Worm (Caenorhabditis elegans) whole organism, mixed stage, embryonic: ENCODE data around the gene suex-1.

ENCODE experiments used
- M03D4.4 ChIP-seq: sonication (generic microtip); optimal IDR thresholded peaks from 2 replicates; lab custom pipeline; 2017; ENCODE audit warnings: mild to moderate bottlenecking, missing genetic modification characterization, missing compliant biosample characterization
- drap-1 ChIP-seq: fragments of 200-800 bp; sonication (Bioruptor generic); optimal IDR thresholded peaks from 3 replicates; lab custom pipeline; 2018; ENCODE audit warnings: mild to moderate bottlenecking, missing genetic modification characterization, missing compliant biosample characterization
- elt-3 ChIP-seq: fragments of 150-350 bp; optimal IDR thresholded peaks from 2 replicates; lab custom pipeline; 2014; ENCODE audit warnings: missing biosample characterization, missing genetic modification characterization
- lsy-2 ChIP-seq: fragments of 150-350 bp; optimal IDR thresholded peaks from 2 replicates; lab custom pipeline; 2014; ENCODE audit warnings: missing biosample characterization, missing genetic modification characterization
- nhr-2 ChIP-seq: fragments of 150-350 bp; optimal IDR thresholded peaks from 2 replicates; lab custom pipeline; 2014; ENCODE audit warnings: missing biosample characterization, missing genetic modification characterization
- nhr-237 ChIP-seq: fragments of 150-350 bp; optimal IDR thresholded peaks from 2 replicates; lab custom pipeline; 2014; ENCODE audit warnings: missing biosample characterization, missing genetic modification characterization
- nhr-28 ChIP-seq: fragments of 150-350 bp; optimal IDR thresholded peaks from 2 replicates; lab custom pipeline; 2014; ENCODE audit warnings: missing biosample characterization, missing genetic modification characterization
- nhr-76 ChIP-seq: sonication (generic microtip); optimal IDR thresholded peaks from 2 replicates; lab custom pipeline; 2017; ENCODE audit warnings: missing biosample characterization, missing genetic modification characterization
- pha-4 ChIP-seq: fragments of 150-350 bp; optimal IDR thresholded peaks from 2 replicates; lab custom pipeline; 2018; ENCODE audit warnings: missing biosample characterization, missing genetic modification reagents, missing genetic modification characterization
- snpc-4 ChIP-seq: fragments of 150-350 bp; optimal IDR thresholded peaks from 2 replicates; lab custom pipeline; 2014; ENCODE audit warnings: missing biosample characterization, missing genetic modification characterization
- sptf-1 ChIP-seq: sonication (generic microtip); optimal IDR thresholded peaks from 2 replicates; lab custom pipeline; 2017; ENCODE audit warnings: mild to moderate bottlenecking, missing genetic modification characterization, moderate library complexity, missing compliant biosample characterization
- ztf-11 ChIP-seq: fragments of 150-350 bp; optimal IDR thresholded peaks from 2 replicates; lab custom pipeline; 2014; ENCODE audit warnings: missing biosample characterization, missing genetic modification characterization

DNA sequence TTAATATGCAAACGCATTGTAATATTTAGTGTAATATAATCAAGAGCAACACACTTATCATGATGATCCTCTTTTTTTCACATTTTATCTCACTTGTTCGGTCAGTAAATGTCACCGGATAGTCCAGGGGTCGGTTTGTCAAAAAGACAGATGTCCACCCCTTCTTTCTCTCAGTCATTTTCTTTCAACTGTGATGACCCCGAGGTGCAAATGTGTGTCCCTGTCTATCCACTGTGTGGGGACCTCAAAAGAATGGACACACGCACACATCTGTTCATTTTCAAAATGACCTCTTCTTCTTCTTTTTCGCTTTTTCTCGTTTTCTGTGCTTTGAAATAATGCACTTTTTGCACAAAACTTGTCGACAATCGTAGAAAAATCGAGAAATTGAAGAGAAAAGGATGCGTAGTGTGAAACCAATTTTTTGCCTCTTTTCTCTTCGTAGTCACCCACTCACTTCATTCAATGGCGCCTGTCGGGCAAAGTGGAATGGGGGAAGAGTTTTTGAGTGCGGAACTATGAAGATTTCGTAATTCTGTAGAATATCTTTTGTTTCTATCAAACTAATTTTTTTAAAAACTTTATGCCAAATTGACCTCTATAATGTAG is 34.3 kb downstream of the suex-1 start:
- TF ChIP-seq elt-3 (tag; lab: Kevin White, UChicago), result no peak
- TF ChIP-seq nhr-2, result peak; percentile 98
- no peak for TF ChIP-seq sptf-1 (tag; lab: Kevin White, UChicago)
- no peak for TF ChIP-seq nhr-237
- TF ChIP-seq nhr-28, result no peak
- TF ChIP-seq pha-4, result no peak
- TF ChIP-seq lsy-2 (tag; lab: Kevin White, UChicago), result no peak
- TF ChIP-seq nhr-76, result no peak
- TF ChIP-seq drap-1 (GFP tag; lab: Kevin White, UChicago), result no peak
- no peak for TF ChIP-seq snpc-4 (tag; lab: Kevin White, UChicago)
- TF ChIP-seq ztf-11 (tag; lab: Kevin White, UChicago), result no peak
- no peak for TF ChIP-seq M03D4.4 (tag; lab: Kevin White, UChicago)
